Worm (Caenorhabditis elegans) whole organism, L4 larva: ENCODE data around the gene lido-11.

Source experiments
- F26F4.8 ChIP-seq: fragments of 200-800 bp; sonication (Bioruptor generic); conservative IDR thresholded peaks from 2 replicates; pipeline ENCODE4 v1.3.6; 2022; ENCODE audit warnings: missing genetic modification characterization, missing compliant biosample characterization
- Y5F2A.4 ChIP-seq: fragments of 200-800 bp; sonication (Bioruptor generic); optimal IDR thresholded peaks from 2 replicates; lab custom pipeline; 2018; ENCODE audit warnings: mild to moderate bottlenecking, missing genetic modification characterization, missing compliant biosample characterization
- aha-1 ChIP-seq: fragments of 150-350 bp; peaks from one replicate; lab custom pipeline; 2014; ENCODE audit warnings: missing biosample characterization, missing genetic modification characterization
- arid-1 ChIP-seq: fragments of 200-800 bp; sonication (Bioruptor generic); conservative IDR thresholded peaks from 2 replicates; pipeline ENCODE4 v1.3.6; 2022; ENCODE audit warnings: missing genetic modification reagents, missing genetic modification characterization, missing compliant biosample characterization
- ceh-20 ChIP-seq: fragments of 200-800 bp; sonication (Bioruptor generic); IDR thresholded peaks from 2 replicates; pipeline ENCODE4 v1.3.6; 2022; ENCODE audit warnings: missing genetic modification reagents, missing genetic modification characterization, missing compliant biosample characterization
- ceh-44 ChIP-seq: fragments of 200-800 bp; sonication (Bioruptor generic); IDR thresholded peaks from 2 replicates; pipeline ENCODE4 v1.3.6; 2022; ENCODE audit warnings: missing genetic modification reagents, missing genetic modification characterization, missing compliant biosample characterization
- ceh-62 ChIP-seq: sonication (generic microtip); optimal IDR thresholded peaks from 2 replicates; lab custom pipeline; 2017; ENCODE audit warnings: missing biosample characterization, missing genetic modification characterization
- ceh-82 ChIP-seq: sonication (generic microtip); optimal IDR thresholded peaks from 2 replicates; lab custom pipeline; 2017; ENCODE audit warnings: missing biosample characterization, missing genetic modification characterization
- ces-1 ChIP-seq: fragments of 150-350 bp; sonication (generic microtip); optimal IDR thresholded peaks from 4 replicates; lab custom pipeline; 2014; ENCODE audit warnings: missing biosample characterization, missing genetic modification reagents, missing genetic modification characterization
- daf-12 ChIP-seq: fragments of 150-350 bp; optimal IDR thresholded peaks from 2 replicates; lab custom pipeline; 2014; ENCODE audit warnings: missing biosample characterization, missing genetic modification reagents, missing genetic modification characterization
- dmd-8 ChIP-seq: fragments of 200-800 bp; sonication (Bioruptor generic); IDR thresholded peaks from 2 replicates; pipeline ENCODE4 v1.3.6; 2022; ENCODE audit warnings: missing genetic modification characterization, missing compliant biosample characterization
- dmd-9 ChIP-seq: fragments of 200-800 bp; sonication (Bioruptor generic); IDR thresholded peaks from 2 replicates; pipeline ENCODE4 v1.3.6; 2022; ENCODE audit warnings: missing genetic modification reagents, missing genetic modification characterization, missing compliant biosample characterization
- duxl-1 ChIP-seq: sonication (generic microtip); optimal IDR thresholded peaks from 2 replicates; lab custom pipeline; 2016; ENCODE audit warnings: mild to moderate bottlenecking, missing genetic modification characterization, moderate library complexity, missing compliant biosample characterization; ENCODE audit not compliant: poor library complexity
- dve-1 ChIP-seq: sonication (generic microtip); optimal IDR thresholded peaks from 2 replicates; lab custom pipeline; 2017; ENCODE audit warnings: antibody characterized with exemption, mild to moderate bottlenecking, missing genetic modification characterization, missing compliant biosample characterization; ENCODE audit not compliant: insufficient read depth
- lin-1 ChIP-seq: fragments of 200-800 bp; sonication (Bioruptor generic); IDR thresholded peaks from 2 replicates; pipeline ENCODE4 v1.3.6; 2022; ENCODE audit warnings: missing genetic modification reagents, missing genetic modification characterization, missing compliant biosample characterization
- lin-13 ChIP-seq: fragments of 150-350 bp; optimal IDR thresholded peaks from 2 replicates; lab custom pipeline; 2014; ENCODE audit warnings: missing biosample characterization, missing genetic modification reagents, missing genetic modification characterization
- lin-38 ChIP-seq: fragments of 200-800 bp; sonication (Bioruptor generic); IDR thresholded peaks from 2 replicates; pipeline ENCODE4 v1.3.6; 2022; ENCODE audit warnings: missing genetic modification reagents, missing genetic modification characterization, missing compliant biosample characterization
- madf-9 ChIP-seq: fragments of 200-800 bp; sonication (Bioruptor generic); conservative IDR thresholded peaks from 2 replicates; pipeline ENCODE4 v1.3.6; 2022; ENCODE audit warnings: missing genetic modification reagents, missing genetic modification characterization, missing compliant biosample characterization
- mdl-1 ChIP-seq, 2 experiments: fragments of 150-350 bp in 1 of 2; sonication (generic microtip) in 1 of 2; optimal IDR thresholded peaks; 2 replicates each; lab custom pipeline; 2014 to 2017; ENCODE audit warnings: missing biosample characterization in 2 of 2, missing genetic modification characterization in 2 of 2
- mes-2 ChIP-seq: sonication (generic microtip); optimal IDR thresholded peaks from 2 replicates; lab custom pipeline; 2016; ENCODE audit warnings: missing genotype, mild to moderate bottlenecking, missing genetic modification characterization, missing compliant biosample characterization; ENCODE audit not compliant: poor library complexity, severe bottlenecking
- nhr-102 ChIP-seq: sonication (generic microtip); optimal IDR thresholded peaks from 2 replicates; lab custom pipeline; 2016; ENCODE audit warnings: mild to moderate bottlenecking, missing genetic modification characterization, moderate library complexity, missing compliant biosample characterization
- nhr-111 ChIP-seq: fragments of 200-800 bp; sonication (Bioruptor generic); optimal IDR thresholded peaks from 2 replicates; lab custom pipeline; 2018; ENCODE audit warnings: mild to moderate bottlenecking, missing genetic modification characterization, missing compliant biosample characterization
- nhr-42 ChIP-seq: fragments of 200-800 bp; sonication (Bioruptor generic); IDR thresholded peaks from 2 replicates; pipeline ENCODE4 v1.3.6; 2022; ENCODE audit warnings: missing genetic modification characterization, missing compliant biosample characterization
- nhr-77 ChIP-seq: fragments of 150-350 bp; optimal IDR thresholded peaks from 2 replicates; lab custom pipeline; 2014; ENCODE audit warnings: missing biosample characterization, missing genetic modification characterization
- php-3 ChIP-seq: fragments of 200-800 bp; sonication (Bioruptor generic); IDR thresholded peaks from 2 replicates; pipeline ENCODE4 v1.3.6; 2022; ENCODE audit warnings: missing genetic modification reagents, missing genetic modification characterization, missing compliant biosample characterization
- saeg-2 ChIP-seq: fragments of 200-800 bp; sonication (Bioruptor generic); IDR thresholded peaks from 2 replicates; pipeline ENCODE4 v1.3.6; 2022; ENCODE audit warnings: missing genetic modification reagents, missing genetic modification characterization, missing compliant biosample characterization
- set-16 ChIP-seq: fragments of 200-800 bp; sonication (Bioruptor generic); IDR thresholded peaks from 2 replicates; pipeline ENCODE4 v1.3.6; 2022; ENCODE audit warnings: missing genetic modification reagents, missing genetic modification characterization, missing compliant biosample characterization
- snpc-1.2 ChIP-seq: fragments of 200-800 bp; sonication (Bioruptor generic); IDR thresholded peaks from 2 replicates; pipeline ENCODE4 v1.3.6; 2022; ENCODE audit warnings: missing genetic modification reagents, missing genetic modification characterization, missing compliant biosample characterization
- spr-3 ChIP-seq: fragments of 200-800 bp; sonication (Bioruptor generic); optimal IDR thresholded peaks from 2 replicates; lab custom pipeline; 2018; ENCODE audit warnings: mild to moderate bottlenecking, missing genetic modification characterization, missing compliant biosample characterization
- vab-7 ChIP-seq: fragments of 200-800 bp; sonication (Bioruptor generic); IDR thresholded peaks from 2 replicates; pipeline ENCODE4 v1.3.6; 2022; ENCODE audit warnings: missing genetic modification reagents, missing genetic modification characterization, missing compliant biosample characterization
- zfp-3 ChIP-seq: fragments of 200-800 bp; sonication (Bioruptor generic); conservative IDR thresholded peaks from 2 replicates; pipeline ENCODE4 v1.3.6; 2022; ENCODE audit warnings: missing genetic modification reagents, missing genetic modification characterization, missing compliant biosample characterization
- ztf-11 ChIP-seq: fragments of 150-350 bp; optimal IDR thresholded peaks from 2 replicates; lab custom pipeline; 2014; ENCODE audit warnings: missing biosample characterization, missing genetic modification characterization

lido-11 gene

DNA sequence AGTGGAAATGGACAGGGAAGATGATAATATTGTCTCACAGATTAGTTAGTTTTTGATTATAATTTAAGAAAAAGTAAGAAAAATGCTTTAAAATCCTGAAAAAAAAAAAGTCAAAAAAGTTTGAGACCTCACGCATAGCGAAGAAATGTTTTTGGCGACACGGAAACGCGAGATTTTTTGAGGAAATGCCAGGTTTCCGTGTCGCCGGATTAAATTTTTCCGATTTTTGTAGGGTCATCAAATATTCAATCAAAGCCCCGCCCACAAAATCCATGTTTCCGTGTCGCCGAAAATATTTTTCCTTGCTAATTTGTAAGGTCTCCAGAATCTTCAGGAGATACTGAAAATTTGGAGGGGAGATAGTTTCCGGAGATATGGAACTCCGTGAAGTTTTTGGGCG lies 11.5 kb upstream of the lido-11 start:
- no peak for TF ChIP-seq nhr-102 (tag; lab: Kevin White, UChicago)
- peak; percentile 53 for TF ChIP-seq mes-2 (tag; lab: Kevin White, UChicago)
- TF ChIP-seq, all 104 proteins: peak for 1

DNA sequence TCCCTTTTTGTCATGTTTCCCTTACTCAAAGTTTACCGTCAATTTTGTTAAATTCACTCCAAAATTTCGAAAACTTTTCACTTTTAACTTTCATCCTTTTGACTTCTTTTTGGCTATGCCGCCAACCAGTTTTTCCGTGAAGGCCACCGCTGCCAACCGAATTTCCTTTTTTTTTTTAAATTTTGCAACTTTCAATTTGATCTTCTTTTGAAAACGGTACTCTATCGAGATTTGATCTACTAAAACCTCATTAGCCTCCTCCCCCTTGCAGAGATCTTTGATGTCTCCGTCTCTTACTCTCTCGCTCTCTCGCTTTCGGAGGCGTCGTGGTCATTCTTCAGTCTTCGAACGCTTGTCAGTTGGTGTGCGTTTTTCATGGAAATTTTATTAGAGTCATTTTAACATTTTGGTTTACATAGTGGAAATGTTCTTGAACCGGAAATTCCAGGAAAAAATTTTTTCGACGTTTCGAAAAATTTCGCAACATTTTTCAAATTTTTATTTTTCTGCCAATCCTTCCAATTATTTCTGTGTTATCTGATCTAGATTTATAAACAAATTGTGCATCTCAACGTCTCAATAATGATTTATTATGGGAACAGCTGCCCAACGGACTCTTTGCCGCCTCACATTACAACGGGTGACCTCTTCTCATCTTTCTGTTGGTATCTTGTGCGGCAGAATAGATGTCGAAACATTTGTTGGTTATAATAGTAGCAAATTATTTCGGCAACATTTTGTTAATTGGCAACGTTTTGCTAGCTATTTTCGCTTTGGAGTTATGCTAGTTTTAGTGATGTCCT lies 9.0 kb upstream of the lido-11 start:
- TF ChIP-seq daf-12 (no peak), ceh-20 (0 out of 2 replicates have a peak, but pooled peaks have one; percentile 10), aha-1 (peak; percentile 77)

DNA sequence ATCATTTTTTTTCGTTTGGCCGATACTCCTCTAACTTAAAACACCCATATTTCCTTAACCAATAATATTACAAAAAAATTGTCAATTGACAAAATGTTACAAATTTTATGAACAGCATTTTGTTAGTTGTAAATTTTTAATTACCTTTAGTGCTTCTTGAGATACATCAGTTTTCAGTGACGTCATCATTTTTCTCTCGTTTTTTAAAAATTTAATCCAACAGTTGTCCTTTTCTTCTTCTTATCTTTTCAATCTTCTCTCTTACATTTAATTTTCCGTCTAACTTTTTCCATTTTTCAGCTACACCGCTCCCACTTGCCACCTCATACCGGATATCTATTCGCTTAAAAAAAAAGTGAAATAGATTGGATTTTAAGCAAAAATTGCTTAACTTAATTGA lies 7.0 kb upstream of the lido-11 start, which contains the start of gene lido-8:
Gene lido-8, plus strand, starts transcription at position 301 of the 400 bp plus-strand sequence.
- TF ChIP-seq dmd-8 (no peak), aha-1 (peak; percentile 52), nhr-42 (GFP tag; lab: Robert Waterston, UW) (no peak), F26F4.8 (no peak), lin-38 (GFP tag; lab: Robert Waterston, UW) (no peak), php-3 (GFP tag; lab: Robert Waterston, UW) (no peak)

DNA sequence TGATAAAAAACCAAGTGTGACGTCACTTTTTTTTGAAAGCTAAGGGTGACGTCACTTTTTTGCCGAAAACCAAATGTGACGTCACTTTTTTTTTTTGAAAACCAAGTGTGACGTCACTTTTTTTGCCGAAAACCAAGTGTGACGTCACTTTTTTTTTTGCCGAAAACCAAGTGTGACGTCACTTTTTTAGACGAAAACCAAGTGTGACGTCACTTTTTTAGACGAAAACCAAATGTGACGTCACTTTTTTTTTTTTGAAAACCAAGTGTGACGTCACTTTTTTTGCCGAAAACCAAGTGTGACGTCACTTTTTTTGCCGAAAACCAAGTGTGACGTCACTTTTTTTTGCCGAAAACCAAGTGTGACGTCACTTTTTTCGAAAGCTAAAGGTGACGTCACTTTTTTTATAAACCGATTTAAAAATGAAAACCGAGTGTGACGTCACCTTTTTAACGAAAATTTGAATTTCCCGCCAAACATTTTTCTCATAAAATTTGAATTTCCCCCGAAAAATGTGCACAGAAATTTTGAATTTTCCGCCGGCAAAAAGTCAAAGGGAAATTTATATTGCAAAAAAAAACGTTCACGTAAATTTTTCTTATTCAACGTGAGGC lies 5.8 kb upstream of the lido-11 start:
- TF ChIP-seq mdl-1 (tag; optimal IDR thresholded peaks at IDR 0.05; lab: Kevin White, UChicago) (no peak), duxl-1 (tag; lab: Kevin White, UChicago) (peak; percentile 16), nhr-111 (GFP tag; lab: Kevin White, UChicago) (no peak), spr-3 (no peak)

DNA sequence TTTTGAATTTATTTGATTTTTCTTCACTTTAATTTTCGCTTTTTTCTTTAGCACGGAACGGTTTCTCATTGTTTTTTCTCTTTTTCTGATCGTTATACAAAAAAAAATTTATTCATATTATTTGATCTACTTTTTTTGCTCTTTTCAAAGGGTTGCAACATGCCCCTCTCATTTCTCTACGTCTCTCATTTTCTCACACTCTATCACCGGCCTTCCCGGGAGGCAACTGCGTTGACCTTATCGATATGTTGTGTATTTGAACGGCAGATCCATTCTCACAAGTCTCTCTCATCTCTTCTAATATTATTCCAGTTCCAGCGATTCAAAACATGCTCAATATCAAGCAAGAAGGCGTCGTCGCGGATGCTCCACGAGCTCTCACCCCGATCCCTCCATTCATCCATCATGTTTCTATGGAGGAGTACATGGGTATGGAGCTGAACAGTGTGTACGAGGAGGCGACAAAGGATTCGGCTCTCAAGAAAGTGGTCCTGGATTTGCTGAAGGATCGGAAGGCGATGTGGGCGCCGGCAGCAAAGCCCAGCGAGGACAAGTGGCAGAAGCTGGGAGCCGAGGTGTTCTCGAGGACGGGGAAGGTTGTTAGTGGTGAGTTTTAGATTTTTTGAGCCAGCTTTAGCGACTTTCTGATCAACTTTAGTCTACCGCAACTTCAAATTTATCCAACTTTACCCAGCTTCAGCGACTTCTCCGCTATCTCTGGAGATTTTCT lies 3.1 kb upstream of the lido-11 start, which contains the start of gene lido-9:
Gene lido-9, plus strand, starts transcription at position 234 of the 730 bp plus-strand sequence.
- peak; percentile 38 for TF ChIP-seq duxl-1 (tag; lab: Kevin White, UChicago)
- peak; percentile 67 for TF ChIP-seq set-16 (GFP tag; lab: Robert Waterston, UW)
- TF ChIP-seq lin-13 (GFP tag; lab: Kevin White, UChicago): no peak
- 0 out of 2 replicates have a peak, but pooled peaks have one; percentile 4 for TF ChIP-seq dmd-8

DNA sequence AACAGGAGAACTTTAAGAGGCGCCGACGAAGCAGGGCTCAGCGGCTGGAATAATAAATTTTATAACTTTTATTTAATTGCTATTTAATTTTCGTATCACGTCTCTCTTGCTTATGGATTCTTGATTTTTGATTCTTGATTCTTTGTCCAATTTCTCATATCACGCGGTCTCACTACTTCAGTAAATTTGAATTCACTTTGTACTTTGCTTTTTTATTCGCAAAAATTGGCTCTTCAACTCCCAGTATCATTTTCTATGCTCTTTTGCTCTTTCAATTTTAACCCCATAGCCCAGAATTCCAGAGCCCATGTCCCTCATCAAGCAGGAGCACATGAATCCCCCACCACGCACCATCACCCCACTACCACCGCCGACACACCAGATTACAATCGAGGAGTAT lies 1.6 kb upstream of the lido-11 start, which contains the start of gene lido-10:
Gene lido-10, plus strand, starts transcription at position 301 of the 400 bp plus-strand sequence.
- no peak for TF ChIP-seq arid-1
- TF ChIP-seq dve-1 (tag; lab: Kevin White, UChicago): no peak
- no peak for TF ChIP-seq ceh-44 (GFP tag; lab: Robert Waterston, UW)
- no peak for TF ChIP-seq snpc-1.2 (GFP tag; lab: Robert Waterston, UW)
- no peak for TF ChIP-seq mdl-1 (tag; optimal IDR thresholded peaks at IDR 0.05; lab: Kevin White, UChicago)
- TF ChIP-seq madf-9 (GFP tag; lab: Robert Waterston, UW): no peak
- no peak for TF ChIP-seq ztf-11 (tag; lab: Kevin White, UChicago)
- TF ChIP-seq ces-1: no peak
- TF ChIP-seq lin-1 (GFP tag; lab: Robert Waterston, UW): no peak
- TF ChIP-seq lin-38 (GFP tag; lab: Robert Waterston, UW): no peak
- TF ChIP-seq zfp-3 (GFP tag; lab: Robert Waterston, UW): no peak
- no peak for TF ChIP-seq set-16 (GFP tag; lab: Robert Waterston, UW)
- TF ChIP-seq nhr-77: no peak
- no peak for TF ChIP-seq vab-7 (GFP tag; lab: Robert Waterston, UW)
- TF ChIP-seq Y5F2A.4 (GFP tag; lab: Kevin White, UChicago): no peak
- no peak for TF ChIP-seq ceh-62 (tag; lab: Kevin White, UChicago)
- TF ChIP-seq ceh-82 (tag; lab: Kevin White, UChicago): no peak
- TF ChIP-seq dmd-9: no peak
- TF ChIP-seq saeg-2 (GFP tag; lab: Robert Waterston, UW): no peak
- TF ChIP-seq nhr-42 (GFP tag; lab: Robert Waterston, UW): no peak
